Fruit fly (Drosophila melanogaster): ENCODE measurements around the gene Ccdc39.

- TF ChIP-seq Tbp (GFP tag; optimal IDR thresholded peaks at IDR 0.05), result no peak
- no peak for TF ChIP-seq Chrac-16 (GFP tag; optimal IDR thresholded peaks at IDR 0.05)
- peak; percentile 3 for TF ChIP-seq CG7839 (tag; optimal IDR thresholded peaks at IDR 0.05)
- TF ChIP-seq bcd (GFP tag; optimal IDR thresholded peaks at IDR 0.05), result no peak
- TF ChIP-seq Mad (GFP tag; optimal IDR thresholded peaks at IDR 0.05), result no peak
- TF ChIP-seq CG7357 (GFP tag; IDR thresholded peaks at IDR 0.05), result peak; percentile 88
- TF ChIP-seq CG1603 (tag; optimal IDR thresholded peaks at IDR 0.05), result peak; percentile 72
- no peak for TF ChIP-seq Hey (tag; optimal IDR thresholded peaks at IDR 0.05)
- TF ChIP-seq dmrt11E (tag; optimal IDR thresholded peaks at IDR 0.05), result no peak
- TF ChIP-seq CG8290 (GFP tag; optimal IDR thresholded peaks at IDR 0.05), result no peak
- TF ChIP-seq CG8290 (tag; optimal IDR thresholded peaks at IDR 0.05), result peak in 1 of 2 experiments; percentile 60
- TF ChIP-seq tap (tag; optimal IDR thresholded peaks at IDR 0.05), result no peak
- no peak for TF ChIP-seq CG1647 (GFP tag; optimal IDR thresholded peaks at IDR 0.05)
- TF ChIP-seq CG10959 (GFP tag; IDR thresholded peaks at IDR 0.05), result no peak
- no peak for TF ChIP-seq chn (GFP tag; optimal IDR thresholded peaks at IDR 0.05)
Observed at dm6 chr3R:4811936-4812534, 27.5 kb upstream of the Ccdc39 start, which contains the start of the genes Hus1-like and ctrip.
